Worm (Caenorhabditis elegans) whole organism, L4 larva: Measurements from ENCODE around the gene rpb-11.

Experiments
- T20F7.1 ChIP-seq: fragments of 200-800 bp; sonication (Bioruptor generic); optimal IDR thresholded peaks from 2 replicates; lab custom pipeline; 2018; ENCODE audit warnings: mild to moderate bottlenecking, missing genetic modification characterization, missing compliant biosample characterization
- T26A8.4 ChIP-seq: fragments of 200-800 bp; sonication (Bioruptor generic); IDR thresholded peaks from 2 replicates; pipeline ENCODE4 v1.3.6; 2022; ENCODE audit warnings: missing genetic modification characterization, missing compliant biosample characterization
- aha-1 ChIP-seq: fragments of 150-350 bp; peaks from one replicate; lab custom pipeline; 2014; ENCODE audit warnings: missing biosample characterization, missing genetic modification characterization
- ama-1 ChIP-seq: fragments of 150-350 bp; optimal IDR thresholded peaks from 2 replicates; lab custom pipeline; 2014; ENCODE audit warnings: inconsistent platforms, mixed read lengths
- ceh-82 ChIP-seq: sonication (generic microtip); optimal IDR thresholded peaks from 2 replicates; lab custom pipeline; 2017; ENCODE audit warnings: missing biosample characterization, missing genetic modification characterization
- dve-1 ChIP-seq: sonication (generic microtip); optimal IDR thresholded peaks from 2 replicates; lab custom pipeline; 2017; ENCODE audit warnings: antibody characterized with exemption, mild to moderate bottlenecking, missing genetic modification characterization, missing compliant biosample characterization; ENCODE audit not compliant: insufficient read depth
- egl-43 ChIP-seq: fragments of 200-800 bp; sonication (Bioruptor generic); IDR thresholded peaks from 2 replicates; pipeline ENCODE4 v1.3.6; 2022; ENCODE audit warnings: missing genetic modification reagents, missing genetic modification characterization, missing compliant biosample characterization
- lin-13 ChIP-seq: fragments of 150-350 bp; optimal IDR thresholded peaks from 2 replicates; lab custom pipeline; 2014; ENCODE audit warnings: missing biosample characterization, missing genetic modification reagents, missing genetic modification characterization
- lin-38 ChIP-seq: fragments of 200-800 bp; sonication (Bioruptor generic); IDR thresholded peaks from 2 replicates; pipeline ENCODE4 v1.3.6; 2022; ENCODE audit warnings: missing genetic modification reagents, missing genetic modification characterization, missing compliant biosample characterization
- nhr-77 ChIP-seq: fragments of 150-350 bp; optimal IDR thresholded peaks from 2 replicates; lab custom pipeline; 2014; ENCODE audit warnings: missing biosample characterization, missing genetic modification characterization
- zip-2 ChIP-seq: fragments of 150-350 bp; optimal IDR thresholded peaks from 2 replicates; lab custom pipeline; 2014; ENCODE audit warnings: missing biosample characterization, missing genetic modification characterization

ce11 chrII:14050506-14050905 lies 9.4 kb upstream of the rpb-11 start:
- TF ChIP-seq lin-13 (GFP tag; lab: Kevin White, UChicago) (peak; percentile 13), ceh-82 (no peak), egl-43 (no peak), nhr-77 (tag; lab: Kevin White, UChicago) (peak; percentile 85), T26A8.4 (GFP tag; lab: Robert Waterston, UW) (0 out of 2 replicates have a peak, but pooled peaks have one; percentile 20), aha-1 (tag; lab: Kevin White, UChicago) (no peak), ama-1 (no peak), T20F7.1 (GFP tag; lab: Kevin White, UChicago) (no peak), dve-1 (tag; lab: Kevin White, UChicago) (peak; percentile 90), lin-38 (GFP tag; lab: Robert Waterston, UW) (peak; percentile 91), zip-2 (tag; lab: Kevin White, UChicago) (no peak)
